Worm (Caenorhabditis elegans): ENCODE measurements around the gene aqp-5.

ce11 chrV:10460685-10461084 lies 30.9 kb upstream of the aqp-5 start:
- no peak for TF ChIP-seq ama-1 (optimal IDR thresholded peaks at IDR 0.05)
- no peak for TF ChIP-seq sea-1 (GFP tag; conservative IDR thresholded peaks at IDR 0.05)
- no peak for TF ChIP-seq ceh-36 (tag; optimal IDR thresholded peaks at IDR 0.05)
- no peak for TF ChIP-seq ets-7 (tag; optimal IDR thresholded peaks at IDR 0.05)
- TF ChIP-seq flt-1 (GFP tag; IDR thresholded peaks at IDR 0.05), result no peak
- TF ChIP-seq hnd-1 (tag; optimal IDR thresholded peaks at IDR 0.05), result no peak
- no peak for TF ChIP-seq tbx-37 (GFP tag; conservative IDR thresholded peaks at IDR 0.05)
- TF ChIP-seq ceh-13 (GFP tag; optimal IDR thresholded peaks at IDR 0.05), result no peak
- no peak for TF ChIP-seq tbx-11 (GFP tag; IDR thresholded peaks at IDR 0.05)
